Fruit fly (Drosophila melanogaster): Measurements from ENCODE around the gene fzo.

Gene fzo

dm6 chr3R:23191108-23191771 is 12.6 kb downstream of the fzo start:
- peak; percentile 31 for TF ChIP-seq tj (GFP tag; optimal IDR thresholded peaks at IDR 0.05)
- peak; percentile 5 for TF ChIP-seq Mnt (GFP tag; optimal IDR thresholded peaks at IDR 0.05)
- no peak for TF ChIP-seq toe (GFP tag; optimal IDR thresholded peaks at IDR 0.05)
- no peak for TF ChIP-seq Crg-1 (GFP tag; optimal IDR thresholded peaks at IDR 0.05)
- TF ChIP-seq kay (GFP tag; ENCODE audit: borderline replicate concordance), result no peak
- no peak for TF ChIP-seq CG14711 (tag; optimal IDR thresholded peaks at IDR 0.05)
- peak; percentile 97 for TF ChIP-seq pad (GFP tag; optimal IDR thresholded peaks at IDR 0.05)
- TF ChIP-seq Clk (GFP tag; optimal IDR thresholded peaks at IDR 0.05), result no peak
- no peak for TF ChIP-seq CG7101 (tag; optimal IDR thresholded peaks at IDR 0.05)
- TF ChIP-seq cnc (optimal IDR thresholded peaks at IDR 0.05), result no peak
- TF ChIP-seq bab1 (GFP tag; optimal IDR thresholded peaks at IDR 0.05), result peak; percentile 11
- peak; percentile 74 for TF ChIP-seq ovo (GFP tag; optimal IDR thresholded peaks at IDR 0.05)
- TF ChIP-seq CG12768 (GFP tag; optimal IDR thresholded peaks at IDR 0.05), result peak; percentile 50
- peak; percentile 35 for TF ChIP-seq cic (GFP tag; optimal IDR thresholded peaks at IDR 0.05)
- TF ChIP-seq CG33017 (tag; optimal IDR thresholded peaks at IDR 0.05), result peak; percentile 20

- peak; percentile 92 for TF ChIP-seq CG7101 (tag; optimal IDR thresholded peaks at IDR 0.05)
- peak; percentile 86 for TF ChIP-seq CG14711 (tag; optimal IDR thresholded peaks at IDR 0.05)
- peak; percentile 55 for TF ChIP-seq CG12768 (GFP tag; optimal IDR thresholded peaks at IDR 0.05)
- TF ChIP-seq Hr96 (GFP tag; optimal IDR thresholded peaks at IDR 0.05), result peak; percentile 79
- peak; percentile 72 for TF ChIP-seq pad (GFP tag; optimal IDR thresholded peaks at IDR 0.05)
- TF ChIP-seq toe (GFP tag; optimal IDR thresholded peaks at IDR 0.05), result peak; percentile 72
- peak; percentile 84 for TF ChIP-seq CG33017 (tag; optimal IDR thresholded peaks at IDR 0.05)
- peak; percentile 56 for TF ChIP-seq Mnt (GFP tag; optimal IDR thresholded peaks at IDR 0.05)
- peak; percentile 75 for TF ChIP-seq Crg-1 (GFP tag; optimal IDR thresholded peaks at IDR 0.05)
- TF ChIP-seq ovo (GFP tag; optimal IDR thresholded peaks at IDR 0.05), result peak; percentile 99
- TF ChIP-seq CG1620 (GFP tag; optimal IDR thresholded peaks at IDR 0.05), result peak; percentile 78
- peak; percentile 93 to 100 for TF ChIP-seq cnc (optimal IDR thresholded peaks at IDR 0.05)
- peak; percentile 58 for TF ChIP-seq CG7045 (GFP tag; optimal IDR thresholded peaks at IDR 0.05)
- TF ChIP-seq tj (GFP tag; optimal IDR thresholded peaks at IDR 0.05), result peak; percentile 80
- TF ChIP-seq CG5204 (GFP tag; optimal IDR thresholded peaks at IDR 0.05), result peak; percentile 75
- peak; percentile 99 for TF ChIP-seq kay (GFP tag; ENCODE audit: borderline replicate concordance)
- TF ChIP-seq bab1 (GFP tag; optimal IDR thresholded peaks at IDR 0.05), result peak; percentile 95
- TF ChIP-seq cic (GFP tag; optimal IDR thresholded peaks at IDR 0.05), result peak; percentile 65
- TF ChIP-seq Clk (GFP tag; optimal IDR thresholded peaks at IDR 0.05), result peak; percentile 43
- peak; percentile 77 for TF ChIP-seq CG11617 (GFP tag; optimal IDR thresholded peaks at IDR 0.05)
These were observed 13.6 kb downstream of the fzo start for dm6 chr3R:23189958-23190900.

- no peak for TF ChIP-seq CG11617 (GFP tag; optimal IDR thresholded peaks at IDR 0.05)
- no peak for TF ChIP-seq Mnt (GFP tag; optimal IDR thresholded peaks at IDR 0.05)
- peak; percentile 59 for TF ChIP-seq kay (GFP tag; ENCODE audit: borderline replicate concordance)
- no peak for TF ChIP-seq CG5204 (GFP tag; optimal IDR thresholded peaks at IDR 0.05)
- TF ChIP-seq cic (GFP tag; optimal IDR thresholded peaks at IDR 0.05), result peak; percentile 83
- TF ChIP-seq cnc (optimal IDR thresholded peaks at IDR 0.05), result peak in 1 of 2 experiments; percentile 91
These were observed 14.5 kb downstream of the fzo start for dm6 chr3R:23189143-23189957.

- no peak for TF ChIP-seq cnc (optimal IDR thresholded peaks at IDR 0.05)
- peak; percentile 32 for TF ChIP-seq ovo (GFP tag; optimal IDR thresholded peaks at IDR 0.05)
- no peak for TF ChIP-seq kay (GFP tag; ENCODE audit: borderline replicate concordance)
- peak; percentile 97 for TF ChIP-seq pad (GFP tag; optimal IDR thresholded peaks at IDR 0.05)
These were observed 22.0 kb downstream of the fzo start for dm6 chr3R:23181714-23182337.

- TF ChIP-seq tj (GFP tag; optimal IDR thresholded peaks at IDR 0.05) (no peak), CG14711 (tag; optimal IDR thresholded peaks at IDR 0.05) (no peak), Hr96 (GFP tag; optimal IDR thresholded peaks at IDR 0.05) (no peak), cnc (optimal IDR thresholded peaks at IDR 0.05) (no peak), CG5204 (GFP tag; optimal IDR thresholded peaks at IDR 0.05) (no peak), kay (GFP tag; ENCODE audit: borderline replicate concordance) (no peak), bab1 (GFP tag; optimal IDR thresholded peaks at IDR 0.05) (no peak), Crg-1 (GFP tag; optimal IDR thresholded peaks at IDR 0.05) (no peak), Clk (GFP tag; optimal IDR thresholded peaks at IDR 0.05) (no peak), ovo (GFP tag; optimal IDR thresholded peaks at IDR 0.05) (no peak), CG33017 (tag; optimal IDR thresholded peaks at IDR 0.05) (peak; percentile 49), cic (GFP tag; optimal IDR thresholded peaks at IDR 0.05) (no peak), CG12768 (GFP tag; optimal IDR thresholded peaks at IDR 0.05) (no peak), Mnt (GFP tag; optimal IDR thresholded peaks at IDR 0.05) (no peak), CG7101 (tag; optimal IDR thresholded peaks at IDR 0.05) (peak; percentile 43)
These were observed 22.7 kb downstream of the fzo start for dm6 chr3R:23180980-23181630.

All from whole organism, adult.